Fruit fly (Drosophila melanogaster) whole organism, adult: Measurements from ENCODE around the gene D12.

Experiments
- CG11617 ChIP-seq: fragments of 200-800 bp; sonication (Bioruptor generic); optimal IDR thresholded peaks from 2 replicates; lab custom pipeline; 2017; ENCODE audit warnings: mild to moderate bottlenecking, missing biosample characterization, missing genetic modification reagents, missing genetic modification characterization
- CG12768 ChIP-seq: fragments of 200-800 bp; sonication (Bioruptor generic); optimal IDR thresholded peaks from 2 replicates; lab custom pipeline; 2017; ENCODE audit warnings: missing biosample characterization, missing genetic modification characterization, mild to moderate bottlenecking, moderate library complexity, missing genetic modification reagents
- CG14711 ChIP-seq: fragments of 200-800 bp; sonication (Bioruptor generic); optimal IDR thresholded peaks from 2 replicates; lab custom pipeline; 2018; ENCODE audit warnings: missing biosample characterization, mild to moderate bottlenecking, missing genetic modification characterization, moderate library complexity
- CG1620 ChIP-seq: fragments of 200-800 bp; sonication (Bioruptor generic); optimal IDR thresholded peaks from 2 replicates; lab custom pipeline; 2016; ENCODE audit warnings: missing biosample characterization, missing genetic modification characterization
- CG33017 ChIP-seq: fragments of 200-800 bp; sonication (Bioruptor generic); optimal IDR thresholded peaks from 2 replicates; lab custom pipeline; 2018; ENCODE audit warnings: missing biosample characterization, mild to moderate bottlenecking, missing genetic modification characterization, moderate library complexity
- CG5204 ChIP-seq: fragments of 200-800 bp; sonication (Bioruptor generic); optimal IDR thresholded peaks from 2 replicates; lab custom pipeline; 2016; ENCODE audit warnings: missing biosample characterization, missing genetic modification characterization
- CG7045 ChIP-seq: fragments of 200-800 bp; sonication (Bioruptor generic); optimal IDR thresholded peaks from 2 replicates; lab custom pipeline; 2017; ENCODE audit warnings: missing biosample characterization, mild to moderate bottlenecking, missing genetic modification characterization
- CG7101 ChIP-seq: fragments of 200-800 bp; sonication (Bioruptor generic); optimal IDR thresholded peaks from 2 replicates; lab custom pipeline; 2018; ENCODE audit warnings: missing biosample characterization, mild to moderate bottlenecking, missing genetic modification characterization, moderate library complexity
- Clk ChIP-seq: fragments of 200-800 bp; sonication (Bioruptor generic); optimal IDR thresholded peaks from 2 replicates; lab custom pipeline; 2017; ENCODE audit warnings: missing biosample characterization, missing genetic modification characterization
- Crg-1 ChIP-seq: fragments of 200-800 bp; sonication (Bioruptor generic); optimal IDR thresholded peaks from 2 replicates; lab custom pipeline; 2016; ENCODE audit warnings: missing biosample characterization, missing genetic modification characterization
- Hr96 ChIP-seq: fragments of 200-800 bp; sonication (Bioruptor generic); optimal IDR thresholded peaks from 2 replicates; lab custom pipeline; 2016; ENCODE audit warnings: missing biosample characterization, missing genetic modification characterization
- Mnt ChIP-seq: fragments of 200-800 bp; sonication (Bioruptor generic); optimal IDR thresholded peaks from 2 replicates; lab custom pipeline; 2016; ENCODE audit warnings: missing biosample characterization, mild to moderate bottlenecking, missing genetic modification characterization
- bab1 ChIP-seq: fragments of 200-800 bp; sonication (Bioruptor generic); optimal IDR thresholded peaks from 3 replicates; lab custom pipeline; 2019; ENCODE audit warnings: missing biosample characterization, mild to moderate bottlenecking, missing genetic modification characterization, moderate library complexity
- cic ChIP-seq: fragments of 200-800 bp; sonication (Bioruptor generic); optimal IDR thresholded peaks from 2 replicates; lab custom pipeline; 2017; ENCODE audit warnings: missing biosample characterization, mild to moderate bottlenecking, missing genetic modification characterization, moderate library complexity
- cnc ChIP-seq, 2 experiments: fragments of >200 bp; optimal IDR thresholded peaks; 2 replicates each; lab custom pipeline; 2017
- kay ChIP-seq: fragments of 200-800 bp; sonication (Bioruptor generic); peaks from one replicate; lab custom pipeline; 2016; ENCODE audit warnings: missing biosample characterization, missing genetic modification characterization, borderline replicate concordance
- ovo ChIP-seq: fragments of 200-800 bp; sonication (Bioruptor generic); optimal IDR thresholded peaks from 2 replicates; lab custom pipeline; 2016; ENCODE audit warnings: missing biosample characterization, missing genetic modification characterization
- pad ChIP-seq: fragments of 200-800 bp; sonication (Bioruptor generic); optimal IDR thresholded peaks from 3 replicates; lab custom pipeline; 2017; ENCODE audit warnings: missing biosample characterization, missing genetic modification characterization, mild to moderate bottlenecking, moderate library complexity, missing genetic modification reagents
- tj ChIP-seq: fragments of 200-800 bp; sonication (Bioruptor generic); optimal IDR thresholded peaks from 3 replicates; lab custom pipeline; 2017; ENCODE audit warnings: missing biosample characterization, mild to moderate bottlenecking, missing genetic modification characterization, moderate library complexity
- toe ChIP-seq: fragments of 200-800 bp; sonication (Bioruptor generic); optimal IDR thresholded peaks from 2 replicates; lab custom pipeline; 2016; ENCODE audit warnings: missing biosample characterization, missing genetic modification characterization

Gene D12

dm6 chr2L:8419382-8419940 lies 17.7 kb downstream of the D12 start:
- no peak for TF ChIP-seq CG12768 (GFP tag; lab: Kevin White, UChicago)
- peak; percentile 70 for TF ChIP-seq pad (GFP tag; lab: Kevin White, UChicago)
- TF ChIP-seq Hr96 (GFP tag; lab: Kevin White, UChicago), result no peak

dm6 chr2L:8418113-8418885 lies 18.9 kb downstream of the D12 start:
- TF ChIP-seq tj (GFP tag; lab: Kevin White, UChicago) (peak; percentile 68), CG7101 (tag; lab: Kevin White, UChicago) (no peak)

dm6 chr2L:8417562-8417961 lies 19.6 kb downstream of the D12 start:
- TF ChIP-seq kay, result no peak
- peak; percentile 91 for TF ChIP-seq tj (GFP tag; lab: Kevin White, UChicago)

dm6 chr2L:8416350-8417046 lies 20.7 kb downstream of the D12 start:
- TF ChIP-seq cic (GFP tag; lab: Kevin White, UChicago) (peak; percentile 19), CG7101 (tag; lab: Kevin White, UChicago) (no peak), CG33017 (tag; lab: Kevin White, UChicago) (peak; percentile 1), CG7045 (GFP tag; lab: Kevin White, UChicago) (peak; percentile 5), CG12768 (GFP tag; lab: Kevin White, UChicago) (no peak), toe (GFP tag; lab: Kevin White, UChicago) (no peak), ovo (no peak), cnc (optimal IDR thresholded peaks at IDR 0.05; lab: Kevin White, UChicago) (no peak), Mnt (no peak), Hr96 (GFP tag; lab: Kevin White, UChicago) (peak; percentile 33), CG11617 (GFP tag; lab: Kevin White, UChicago) (no peak), Clk (no peak), CG5204 (GFP tag; lab: Kevin White, UChicago) (no peak), tj (GFP tag; lab: Kevin White, UChicago) (peak; percentile 10), kay (no peak), CG14711 (tag; lab: Kevin White, UChicago) (no peak), CG1620 (GFP tag; lab: Kevin White, UChicago) (no peak), Crg-1 (no peak), pad (GFP tag; lab: Kevin White, UChicago) (no peak), bab1 (GFP tag; lab: Kevin White, UChicago) (peak; percentile 8)

- TF ChIP-seq CG7101 (tag; lab: Kevin White, UChicago) (peak; percentile 68), CG33017 (tag; lab: Kevin White, UChicago) (peak; percentile 51), cic (GFP tag; lab: Kevin White, UChicago) (no peak), ovo (peak; percentile 59), tj (GFP tag; lab: Kevin White, UChicago) (peak; percentile 17), Hr96 (GFP tag; lab: Kevin White, UChicago) (no peak), CG11617 (GFP tag; lab: Kevin White, UChicago) (peak; percentile 59), Mnt (no peak), CG12768 (GFP tag; lab: Kevin White, UChicago) (peak; percentile 48), bab1 (GFP tag; lab: Kevin White, UChicago) (no peak), CG1620 (GFP tag; lab: Kevin White, UChicago) (peak; percentile 61), CG5204 (GFP tag; lab: Kevin White, UChicago) (peak; percentile 60), CG7045 (GFP tag; lab: Kevin White, UChicago) (peak; percentile 25), pad (GFP tag; lab: Kevin White, UChicago) (peak; percentile 44)
Observed at dm6 chr2L:8414887-8415883, 22.0 kb downstream of the D12 start, which contains the start of the genes CG13398 and Akap200. CG13398 (minus strand) TSS chr2L:8415256. Akap200 (plus strand) TSS chr2L:8415690.

dm6 chr2L:8411530-8411929 lies 25.6 kb downstream of the D12 start, which contains the start of gene Naglu:
Naglu (minus strand) TSS chr2L:8411868.
- TF ChIP-seq toe (GFP tag; lab: Kevin White, UChicago) (no peak), CG12768 (GFP tag; lab: Kevin White, UChicago) (peak; percentile 17), CG5204 (GFP tag; lab: Kevin White, UChicago) (no peak), CG33017 (tag; lab: Kevin White, UChicago) (peak; percentile 5), tj (GFP tag; lab: Kevin White, UChicago) (no peak), kay (no peak), ovo (no peak), CG7045 (GFP tag; lab: Kevin White, UChicago) (no peak), pad (GFP tag; lab: Kevin White, UChicago) (no peak), CG7101 (tag; lab: Kevin White, UChicago) (peak; percentile 24), Hr96 (GFP tag; lab: Kevin White, UChicago) (no peak), Clk (no peak), CG1620 (GFP tag; lab: Kevin White, UChicago) (no peak), Crg-1 (no peak), Mnt (no peak), CG11617 (GFP tag; lab: Kevin White, UChicago) (peak; percentile 7), cnc (optimal IDR thresholded peaks at IDR 0.05; lab: Kevin White, UChicago) (no peak), bab1 (GFP tag; lab: Kevin White, UChicago) (no peak), cic (GFP tag; lab: Kevin White, UChicago) (peak; percentile 27), CG14711 (tag; lab: Kevin White, UChicago) (no peak)
